Worm (Caenorhabditis elegans) whole organism, midembryonic: ENCODE measurements around the gene kin-24.

Experiments
- T22C8.4 ChIP-seq: fragments of 200-800 bp; sonication (Bioruptor generic); IDR thresholded peaks from 2 replicates; pipeline ENCODE4 v1.3.6; 2022; ENCODE audit warnings: missing genetic modification characterization, missing compliant biosample characterization
- tab-1 ChIP-seq: fragments of 200-800 bp; sonication (Bioruptor generic); IDR thresholded peaks from 2 replicates; pipeline ENCODE4 v1.3.6; 2022; ENCODE audit warnings: missing genetic modification characterization, missing compliant biosample characterization

- TF ChIP-seq tab-1 (GFP tag; lab: Robert Waterston, UW) (no peak), T22C8.4 (GFP tag; lab: Robert Waterston, UW) (no peak)
Measured at ce11 chrIV:9857952-9858488, 17.1 kb upstream of the kin-24 start, which contains the start of gene npp-1.
